Worm (Caenorhabditis elegans) whole organism, L4 larva: Measurements from ENCODE around the gene C55A6.6.

Source experiments
- F44E2.7 ChIP-seq: fragments of 200-800 bp; sonication (Bioruptor generic); IDR thresholded peaks from 2 replicates; pipeline ENCODE4 v2.1.2; 2022; ENCODE audit warnings: missing genetic modification characterization, missing compliant biosample characterization
- F49E8.2 ChIP-seq: sonication (generic microtip); optimal IDR thresholded peaks from 2 replicates; lab custom pipeline; 2016; ENCODE audit warnings: missing compliant biosample characterization, mild to moderate bottlenecking, missing genetic modification characterization, borderline replicate concordance
- T20F7.1 ChIP-seq: fragments of 200-800 bp; sonication (Bioruptor generic); optimal IDR thresholded peaks from 2 replicates; lab custom pipeline; 2018; ENCODE audit warnings: mild to moderate bottlenecking, missing genetic modification characterization, missing compliant biosample characterization
- T26A8.4 ChIP-seq: fragments of 200-800 bp; sonication (Bioruptor generic); IDR thresholded peaks from 2 replicates; pipeline ENCODE4 v1.3.6; 2022; ENCODE audit warnings: missing genetic modification characterization, missing compliant biosample characterization
- Y105C5A.15 ChIP-seq: fragments of 200-800 bp; sonication (Bioruptor generic); IDR thresholded peaks from 2 replicates; pipeline ENCODE4 v1.3.6; 2022; ENCODE audit warnings: missing genetic modification characterization, missing compliant biosample characterization
- Y48G9A.11 ChIP-seq: fragments of 200-800 bp; sonication (Bioruptor generic); IDR thresholded peaks from 2 replicates; pipeline ENCODE4 v1.3.6; 2022; ENCODE audit warnings: missing genetic modification reagents, missing genetic modification characterization, missing compliant biosample characterization
- Y5F2A.4 ChIP-seq: fragments of 200-800 bp; sonication (Bioruptor generic); optimal IDR thresholded peaks from 2 replicates; lab custom pipeline; 2018; ENCODE audit warnings: mild to moderate bottlenecking, missing genetic modification characterization, missing compliant biosample characterization
- ZK337.2 ChIP-seq: fragments of 200-800 bp; sonication (Bioruptor generic); IDR thresholded peaks from 2 replicates; pipeline ENCODE4 v1.3.6; 2022; ENCODE audit warnings: missing genetic modification reagents, missing genetic modification characterization, missing compliant biosample characterization
- ZK546.5 ChIP-seq, 2 experiments: sonication (generic microtip); optimal IDR thresholded peaks; 2 replicates each; lab custom pipeline; 2017; ENCODE audit warnings: missing biosample characterization in 2 of 2, missing genetic modification characterization in 2 of 2
- ama-1 ChIP-seq: fragments of 150-350 bp; optimal IDR thresholded peaks from 2 replicates; lab custom pipeline; 2014; ENCODE audit warnings: inconsistent platforms, mixed read lengths
- arid-1 ChIP-seq: fragments of 200-800 bp; sonication (Bioruptor generic); conservative IDR thresholded peaks from 2 replicates; pipeline ENCODE4 v1.3.6; 2022; ENCODE audit warnings: missing genetic modification reagents, missing genetic modification characterization, missing compliant biosample characterization
- ceh-20 ChIP-seq: fragments of 200-800 bp; sonication (Bioruptor generic); IDR thresholded peaks from 2 replicates; pipeline ENCODE4 v1.3.6; 2022; ENCODE audit warnings: missing genetic modification reagents, missing genetic modification characterization, missing compliant biosample characterization
- ceh-28 ChIP-seq: fragments of 150-350 bp; optimal IDR thresholded peaks from 2 replicates; lab custom pipeline; 2014; ENCODE audit warnings: missing biosample characterization, missing genetic modification reagents, missing genetic modification characterization
- ceh-44 ChIP-seq: fragments of 200-800 bp; sonication (Bioruptor generic); IDR thresholded peaks from 2 replicates; pipeline ENCODE4 v1.3.6; 2022; ENCODE audit warnings: missing genetic modification reagents, missing genetic modification characterization, missing compliant biosample characterization
- cey-2 ChIP-seq: sonication (generic microtip); optimal IDR thresholded peaks from 3 replicates; lab custom pipeline; 2017; ENCODE audit warnings: missing genetic modification characterization, mild to moderate bottlenecking, missing compliant biosample characterization, antibody characterized with exemption, borderline replicate concordance; ENCODE audit not compliant: insufficient read depth
- daf-19 ChIP-seq: fragments of 200-800 bp; sonication (Bioruptor generic); conservative IDR thresholded peaks from 2 replicates; pipeline ENCODE4 v1.3.6; 2022; ENCODE audit warnings: missing genetic modification characterization, missing compliant biosample characterization
- daf-8 ChIP-seq: fragments of 200-800 bp; sonication (Bioruptor generic); IDR thresholded peaks from 2 replicates; pipeline ENCODE4 v1.3.6; 2022; ENCODE audit warnings: missing genetic modification characterization, missing compliant biosample characterization
- dmd-6 ChIP-seq: fragments of 200-800 bp; sonication (Bioruptor generic); IDR thresholded peaks from 2 replicates; pipeline ENCODE4 v1.3.6; 2022; ENCODE audit warnings: missing genetic modification reagents, missing genetic modification characterization, missing compliant biosample characterization
- dve-1 ChIP-seq: sonication (generic microtip); optimal IDR thresholded peaks from 2 replicates; lab custom pipeline; 2017; ENCODE audit warnings: antibody characterized with exemption, mild to moderate bottlenecking, missing genetic modification characterization, missing compliant biosample characterization; ENCODE audit not compliant: insufficient read depth
- egl-27 ChIP-seq: sonication (generic microtip); optimal IDR thresholded peaks from 3 replicates; lab custom pipeline; 2017; ENCODE audit warnings: missing biosample characterization, missing genetic modification reagents, missing genetic modification characterization
- fos-1 ChIP-seq: fragments of 150-350 bp; optimal IDR thresholded peaks from 2 replicates; lab custom pipeline; 2014; ENCODE audit warnings: missing biosample characterization, missing genetic modification characterization
- hif-1 ChIP-seq, 2 experiments: sonication (generic microtip); optimal IDR thresholded peaks; 2 replicates each; lab custom pipeline; 2016 to 2017; ENCODE audit warnings: missing compliant biosample characterization in 2 of 2, missing genetic modification characterization in 2 of 2, missing genetic modification reagents in 2 of 2, missing genotype in 2 of 2, mild to moderate bottlenecking in 1 of 2
- hlh-11 ChIP-seq: fragments of 200-800 bp; sonication (Bioruptor generic); optimal IDR thresholded peaks from 2 replicates; lab custom pipeline; 2018; ENCODE audit warnings: mild to moderate bottlenecking, missing genetic modification characterization, missing compliant biosample characterization
- hlh-30 ChIP-seq: sonication (generic microtip); optimal IDR thresholded peaks from 2 replicates; lab custom pipeline; 2017; ENCODE audit warnings: antibody characterized with exemption, mild to moderate bottlenecking, missing genetic modification characterization, missing compliant biosample characterization; ENCODE audit not compliant: insufficient read depth
- hmg-1.1 ChIP-seq: fragments of 200-800 bp; sonication (Bioruptor generic); IDR thresholded peaks from 2 replicates; pipeline ENCODE4 v1.3.6; 2022; ENCODE audit warnings: missing genetic modification reagents, missing genetic modification characterization, missing compliant biosample characterization
- lim-7 ChIP-seq: fragments of 200-800 bp; sonication (Bioruptor generic); IDR thresholded peaks from 2 replicates; pipeline ENCODE4 v1.3.6; 2022; ENCODE audit warnings: missing genetic modification characterization, missing compliant biosample characterization
- lin-1 ChIP-seq: fragments of 200-800 bp; sonication (Bioruptor generic); IDR thresholded peaks from 2 replicates; pipeline ENCODE4 v1.3.6; 2022; ENCODE audit warnings: missing genetic modification reagents, missing genetic modification characterization, missing compliant biosample characterization
- lin-13 ChIP-seq: fragments of 150-350 bp; optimal IDR thresholded peaks from 2 replicates; lab custom pipeline; 2014; ENCODE audit warnings: missing biosample characterization, missing genetic modification reagents, missing genetic modification characterization
- lin-15B ChIP-seq: fragments of 150-350 bp; sonication (generic microtip); optimal IDR thresholded peaks from 3 replicates; lab custom pipeline; 2014; ENCODE audit warnings: missing biosample characterization, missing genetic modification characterization
- mep-1 ChIP-seq: fragments of 150-350 bp; sonication (generic microtip); optimal IDR thresholded peaks from 3 replicates; lab custom pipeline; 2014; ENCODE audit warnings: missing biosample characterization, missing genetic modification characterization
- mes-2 ChIP-seq: sonication (generic microtip); optimal IDR thresholded peaks from 2 replicates; lab custom pipeline; 2016; ENCODE audit warnings: missing genotype, mild to moderate bottlenecking, missing genetic modification characterization, missing compliant biosample characterization; ENCODE audit not compliant: poor library complexity, severe bottlenecking
- mxl-2 ChIP-seq: fragments of 200-800 bp; sonication (Bioruptor generic); conservative IDR thresholded peaks from 2 replicates; pipeline ENCODE4 v1.3.6; 2022; ENCODE audit warnings: missing genetic modification reagents, missing genetic modification characterization, missing compliant biosample characterization
- mxl-3 ChIP-seq: fragments of 200-800 bp; sonication (Bioruptor generic); optimal IDR thresholded peaks from 2 replicates; lab custom pipeline; 2018; ENCODE audit warnings: mild to moderate bottlenecking, missing genetic modification characterization, missing compliant biosample characterization
- nhr-10 ChIP-seq: fragments of 150-350 bp; optimal IDR thresholded peaks from 2 replicates; lab custom pipeline; 2014; ENCODE audit warnings: missing biosample characterization, missing genetic modification characterization
- nhr-102 ChIP-seq: sonication (generic microtip); optimal IDR thresholded peaks from 2 replicates; lab custom pipeline; 2016; ENCODE audit warnings: mild to moderate bottlenecking, missing genetic modification characterization, moderate library complexity, missing compliant biosample characterization
- nhr-11 ChIP-seq: fragments of 150-350 bp; optimal IDR thresholded peaks from 2 replicates; lab custom pipeline; 2014; ENCODE audit warnings: missing biosample characterization, missing genetic modification characterization
- nhr-42 ChIP-seq: fragments of 200-800 bp; sonication (Bioruptor generic); IDR thresholded peaks from 2 replicates; pipeline ENCODE4 v1.3.6; 2022; ENCODE audit warnings: missing genetic modification characterization, missing compliant biosample characterization
- nhr-48 ChIP-seq: sonication (generic microtip); optimal IDR thresholded peaks from 2 replicates; lab custom pipeline; 2016; ENCODE audit warnings: mild to moderate bottlenecking, missing genetic modification characterization, missing compliant biosample characterization
- pha-4 ChIP-seq, 2 experiments: fragments of 150-350 bp in 1 of 2; fragments of 200-800 bp in 1 of 2; sonication (Bioruptor generic) in 1 of 2; IDR thresholded peaks in 1 of 2; optimal IDR thresholded peaks in 1 of 2; 2 replicates each; pipeline versions ENCODE4 v1.3.6 to Lab custom; 2014 to 2022; ENCODE audit warnings: missing genetic modification characterization in 2 of 2, missing genetic modification reagents in 2 of 2, missing biosample characterization in 1 of 2, missing compliant biosample characterization in 1 of 2
- rbr-2 ChIP-seq: sonication (generic microtip); optimal IDR thresholded peaks from 2 replicates; lab custom pipeline; 2016; ENCODE audit warnings: missing genotype, missing genetic modification characterization, missing compliant biosample characterization
- saeg-2 ChIP-seq: fragments of 200-800 bp; sonication (Bioruptor generic); IDR thresholded peaks from 2 replicates; pipeline ENCODE4 v1.3.6; 2022; ENCODE audit warnings: missing genetic modification reagents, missing genetic modification characterization, missing compliant biosample characterization
- sdz-12 ChIP-seq: fragments of 200-800 bp; sonication (Bioruptor generic); optimal IDR thresholded peaks from 2 replicates; lab custom pipeline; 2018; ENCODE audit warnings: mild to moderate bottlenecking, missing genetic modification characterization, missing compliant biosample characterization
- set-16 ChIP-seq: fragments of 200-800 bp; sonication (Bioruptor generic); IDR thresholded peaks from 2 replicates; pipeline ENCODE4 v1.3.6; 2022; ENCODE audit warnings: missing genetic modification reagents, missing genetic modification characterization, missing compliant biosample characterization
- snpc-4 ChIP-seq: fragments of 150-350 bp; optimal IDR thresholded peaks from 2 replicates; lab custom pipeline; 2014; ENCODE audit warnings: missing biosample characterization, missing genetic modification characterization
- tag-97 ChIP-seq: fragments of 200-800 bp; sonication (Bioruptor generic); IDR thresholded peaks from 2 replicates; pipeline ENCODE4 v1.3.6; 2022; ENCODE audit warnings: missing genetic modification characterization, missing compliant biosample characterization
- tra-1 ChIP-seq: fragments of 200-800 bp; sonication (Bioruptor generic); IDR thresholded peaks from 2 replicates; pipeline ENCODE4 v1.3.6; 2022; ENCODE audit warnings: missing genetic modification reagents, missing genetic modification characterization, missing compliant biosample characterization
- unc-130 ChIP-seq: sonication (generic microtip); optimal IDR thresholded peaks from 2 replicates; lab custom pipeline; 2016; ENCODE audit warnings: missing genetic modification reagents, missing genetic modification characterization, missing compliant biosample characterization
- unc-62 ChIP-seq, 3 experiments: fragments of 150-350 bp in 1 of 3; sonication (generic microtip); optimal IDR thresholded peaks in 2 of 3; peaks in 1 of 3; 1 replicate in 1 of 3; 2 replicates in 2 of 3; lab custom pipeline; 2014 to 2017; ENCODE audit warnings: missing biosample characterization in 3 of 3, missing genetic modification characterization in 3 of 3, missing genetic modification reagents in 3 of 3, missing genotype in 1 of 3
- vab-7 ChIP-seq: fragments of 200-800 bp; sonication (Bioruptor generic); IDR thresholded peaks from 2 replicates; pipeline ENCODE4 v1.3.6; 2022; ENCODE audit warnings: missing genetic modification reagents, missing genetic modification characterization, missing compliant biosample characterization
- zfp-2 ChIP-seq: sonication (generic microtip); optimal IDR thresholded peaks from 2 replicates; lab custom pipeline; 2016; ENCODE audit warnings: mild to moderate bottlenecking, missing genetic modification characterization, missing compliant biosample characterization
- zip-2 ChIP-seq: fragments of 150-350 bp; optimal IDR thresholded peaks from 2 replicates; lab custom pipeline; 2014; ENCODE audit warnings: missing biosample characterization, missing genetic modification characterization

Gene C55A6.6

DNA sequence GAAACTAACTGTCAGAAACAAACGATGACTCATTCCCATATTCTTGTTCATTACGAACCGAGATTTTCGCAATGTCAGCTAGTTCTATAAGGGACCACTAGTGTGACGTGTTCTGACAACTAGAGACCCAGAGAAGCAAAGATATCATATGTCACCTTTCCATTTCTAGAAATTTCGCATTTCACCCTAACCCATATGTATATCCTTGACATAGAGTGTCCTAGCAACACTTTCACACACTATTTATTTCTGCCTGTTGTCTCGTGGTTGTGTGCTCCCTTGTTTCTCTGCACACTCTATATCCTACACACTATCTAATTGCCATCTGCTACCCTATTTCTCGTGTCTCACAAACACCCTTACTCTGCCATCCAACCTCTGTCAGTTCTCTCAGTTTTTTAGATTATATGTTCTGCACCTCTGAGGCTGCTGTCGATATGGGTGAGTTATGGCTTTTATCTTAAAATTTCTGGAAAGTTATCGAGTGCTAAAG, 34.4 kb upstream of the C55A6.6 start, which contains the start of the genes F38B7.17 and F38B7.3 (continued):
- TF ChIP-seq T20F7.1 (GFP tag; lab: Kevin White, UChicago) (peak; percentile 39), zip-2 (no peak), ceh-28 (tag; lab: Kevin White, UChicago) (no peak), lin-13 (GFP tag; lab: Kevin White, UChicago) (no peak), saeg-2 (GFP tag; lab: Robert Waterston, UW) (no peak), mxl-3 (GFP tag; lab: Kevin White, UChicago) (peak; percentile 63), unc-130 (no peak), ceh-20 (GFP tag; lab: Robert Waterston, UW) (no peak), ceh-44 (GFP tag; lab: Robert Waterston, UW) (no peak), nhr-102 (tag; lab: Kevin White, UChicago) (no peak), mep-1 (tag; lab: Kevin White, UChicago) (peak; percentile 48), F44E2.7 (GFP tag; lab: Robert Waterston, UW) (no peak), nhr-42 (GFP tag; lab: Robert Waterston, UW) (no peak), hmg-1.1 (GFP tag; lab: Robert Waterston, UW) (peak; percentile 41; the same call in 1 of the 2 replicates), hif-1 (tag; optimal IDR thresholded peaks at IDR 0.05; lab: Kevin White, UChicago) (no peak), lin-1 (no peak), nhr-11 (peak; percentile 60), lim-7 (GFP tag; lab: Robert Waterston, UW) (no peak), snpc-4 (tag; lab: Kevin White, UChicago) (no peak), ZK337.2 (GFP tag; lab: Robert Waterston, UW) (no peak), unc-62 (GFP tag; optimal IDR thresholded peaks at IDR 0.05 in 1 of 2; lab: Kevin White, UChicago) (peak in 1 of 2 experiments; percentile 52), unc-62 (tag; optimal IDR thresholded peaks at IDR 0.05; lab: Kevin White, UChicago) (no peak), ama-1 (peak; percentile 26), nhr-48 (peak; percentile 17), lin-15B (tag; lab: Kevin White, UChicago) (no peak), dmd-6 (GFP tag; lab: Robert Waterston, UW) (peak; percentile 55), F49E8.2 (tag; lab: Kevin White, UChicago) (no peak), nhr-10 (no peak), mxl-2 (GFP tag; lab: Robert Waterston, UW) (no peak), pha-4 (GFP tag; IDR thresholded peaks at IDR 0.05; lab: Robert Waterston, UW) (no peak), pha-4 (tag; optimal IDR thresholded peaks at IDR 0.05; lab: Kevin White, UChicago) (no peak), ZK546.5 (tag; optimal IDR thresholded peaks at IDR 0.05; lab: Kevin White, UChicago) (no peak), hlh-11 (tag; lab: Kevin White, UChicago) (peak; percentile 85), Y48G9A.11 (no peak), vab-7 (no peak), daf-19 (GFP tag; lab: Robert Waterston, UW) (no peak), tra-1 (GFP tag; lab: Robert Waterston, UW) (no peak), Y105C5A.15 (GFP tag; lab: Robert Waterston, UW) (no peak), cey-2 (tag; lab: Kevin White, UChicago) (no peak), arid-1 (GFP tag; lab: Robert Waterston, UW) (no peak), daf-8 (GFP tag; lab: Robert Waterston, UW) (no peak), set-16 (no peak)

DNA sequence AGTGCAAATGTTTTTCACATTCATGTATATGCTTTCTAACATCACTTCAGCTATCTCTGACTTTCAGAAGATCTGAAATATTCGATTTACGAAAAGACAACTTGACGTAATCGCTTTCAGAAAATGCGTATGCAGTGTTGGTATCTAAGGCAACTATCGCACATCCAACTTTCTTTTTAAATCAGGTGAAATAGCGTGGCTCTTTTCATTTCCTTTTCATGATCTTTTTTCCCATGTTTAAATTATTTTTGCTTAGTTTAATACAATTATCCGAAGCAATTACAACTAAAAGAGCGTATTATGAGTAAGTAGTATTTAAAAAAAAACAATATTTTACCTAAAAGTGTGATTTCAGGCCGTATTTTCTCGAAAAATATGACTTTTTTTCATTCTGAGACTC, 32.3 kb upstream of the C55A6.6 start, which contains the start of gene F38B7.11:
F38B7.11 (plus strand) TSS at position 301 of the 400 bp plus-strand sequence.
- TF ChIP-seq hlh-30 (tag; lab: Kevin White, UChicago) (no peak), Y5F2A.4 (GFP tag; lab: Kevin White, UChicago) (no peak), zfp-2 (no peak), sdz-12 (GFP tag; lab: Kevin White, UChicago) (no peak), T26A8.4 (GFP tag; lab: Robert Waterston, UW) (no peak), vab-7 (no peak), mes-2 (tag; lab: Kevin White, UChicago) (no peak), set-16 (no peak), rbr-2 (no peak), lin-13 (GFP tag; lab: Kevin White, UChicago) (no peak), tag-97 (GFP tag; lab: Robert Waterston, UW) (no peak), egl-27 (tag; lab: Kevin White, UChicago) (no peak), fos-1 (tag; lab: Kevin White, UChicago) (no peak), dve-1 (tag; lab: Kevin White, UChicago) (no peak)
